Worm (Caenorhabditis elegans) whole organism, early embryonic: Measurements from ENCODE around the gene F54C9.11.

Experiments
- B0310.2 ChIP-seq: sonication (generic microtip); optimal IDR thresholded peaks from 2 replicates; lab custom pipeline; 2016; ENCODE audit warnings: mild to moderate bottlenecking, missing genetic modification characterization, missing compliant biosample characterization
- ama-1 ChIP-seq: fragments of 150-350 bp; optimal IDR thresholded peaks from 2 replicates; lab custom pipeline; 2014
- ceh-13 ChIP-seq: fragments of 200-800 bp; sonication (Bioruptor generic); optimal IDR thresholded peaks from 2 replicates; lab custom pipeline; 2018; ENCODE audit warnings: mild to moderate bottlenecking, missing genetic modification characterization, missing compliant biosample characterization
- ets-7 ChIP-seq: sonication (generic microtip); optimal IDR thresholded peaks from 2 replicates; lab custom pipeline; 2016; ENCODE audit warnings: missing genotype, missing genetic modification characterization, missing compliant biosample characterization
- flt-1 ChIP-seq: fragments of 200-800 bp; sonication (Bioruptor generic); IDR thresholded peaks from 2 replicates; pipeline ENCODE4 v1.3.6; 2022; ENCODE audit warnings: missing genetic modification characterization, missing compliant biosample characterization
- pes-1 ChIP-seq: fragments of 200-800 bp; sonication (Bioruptor generic); IDR thresholded peaks from 2 replicates; pipeline ENCODE4 v1.3.6; 2022; ENCODE audit warnings: missing genetic modification reagents, missing genetic modification characterization, missing compliant biosample characterization
- sea-1 ChIP-seq: fragments of 200-800 bp; sonication (Bioruptor generic); conservative IDR thresholded peaks from 2 replicates; pipeline ENCODE4 v1.3.6; 2022; ENCODE audit warnings: missing genetic modification characterization, missing compliant biosample characterization

DNA sequence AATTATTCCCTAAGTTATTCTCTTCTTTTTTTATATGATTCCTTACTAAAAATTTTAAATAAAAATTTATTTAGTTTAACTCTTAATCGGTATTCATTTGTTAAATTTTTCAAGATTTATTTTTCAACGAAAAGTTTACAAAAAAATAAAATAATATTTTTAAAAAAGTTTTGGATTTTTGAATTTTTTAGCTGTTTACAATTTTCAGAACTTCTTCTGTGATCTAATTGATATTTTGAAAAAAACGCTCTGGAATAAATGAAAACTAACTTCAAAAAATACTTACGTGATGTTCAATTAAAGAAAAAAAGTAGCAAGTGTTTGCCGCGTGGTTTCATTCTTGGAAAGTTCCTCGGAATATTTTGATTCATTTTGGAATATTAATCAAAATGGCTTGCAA lies 39.6 kb downstream of the F54C9.11 start, which contains the start of gene decr-1.2:
- TF ChIP-seq ama-1 (lab: Kevin White, UChicago), result no peak
- TF ChIP-seq ceh-13 (GFP tag; lab: Kevin White, UChicago), result no peak
- no peak for TF ChIP-seq sea-1
- TF ChIP-seq pes-1, result no peak
- no peak for TF ChIP-seq B0310.2 (tag; lab: Kevin White, UChicago)
- no peak for TF ChIP-seq ets-7 (tag; lab: Kevin White, UChicago)
- TF ChIP-seq flt-1 (GFP tag; lab: Robert Waterston, UW), result no peak
